Worm (Caenorhabditis elegans) whole organism, L3 larva: Measurements from ENCODE around the gene nadk-1.

Experiments used
- elt-3 ChIP-seq, 3 experiments: fragments of 150-350 bp in 1 of 3; sonication (generic microtip) in 2 of 3; optimal IDR thresholded peaks; 2 replicates in 2 of 3; 4 replicates in 1 of 3; lab custom pipeline; 2014 to 2017; ENCODE audit warnings: missing biosample characterization in 3 of 3, missing genetic modification characterization in 3 of 3
- mdl-1 ChIP-seq: fragments of 150-350 bp; optimal IDR thresholded peaks from 2 replicates; lab custom pipeline; 2014; ENCODE audit warnings: missing biosample characterization, missing genetic modification characterization
- nhr-23 ChIP-seq: fragments of 150-350 bp; optimal IDR thresholded peaks from 2 replicates; lab custom pipeline; 2014; ENCODE audit warnings: missing biosample characterization, missing genetic modification reagents, missing genetic modification characterization
- nhr-77 ChIP-seq: fragments of 150-350 bp; optimal IDR thresholded peaks from 2 replicates; lab custom pipeline; 2014; ENCODE audit warnings: missing biosample characterization, missing genetic modification characterization

- TF ChIP-seq nhr-77 (tag; lab: Kevin White, UChicago): no peak
- TF ChIP-seq elt-3 (tag; optimal IDR thresholded peaks at IDR 0.05; lab: Kevin White, UChicago): no peak
- TF ChIP-seq mdl-1 (tag; lab: Kevin White, UChicago): no peak
- no peak for TF ChIP-seq nhr-23
Measured at ce11 chrIV:1455006-1455405, 1.9 kb upstream of the nadk-1 start.
